Fruit fly (Drosophila melanogaster): ENCODE measurements around the gene Lar.

dm6 chr2L:19570806-19571254 lies 15.6 kb upstream of the Lar start:
- TF ChIP-seq CTCF (optimal IDR thresholded peaks at IDR 0.05) (no peak), CG8478 (optimal IDR thresholded peaks at IDR 0.05) (no peak)
